Fruit fly (Drosophila melanogaster) whole organism, embryonic: ENCODE data around the gene Dlic.

Source experiments
- CG16815 ChIP-seq: fragments of 200-800 bp; sonication (Bioruptor generic); optimal IDR thresholded peaks from 3 replicates; lab custom pipeline; 2017; ENCODE audit warnings: missing biosample characterization, mild to moderate bottlenecking, missing genetic modification characterization
- CG3847 ChIP-seq: fragments of 200-800 bp; sonication (Bioruptor generic); IDR thresholded peaks from 2 replicates; pipeline ENCODE4 v1.3.6; 2022; ENCODE audit warnings: missing biosample characterization, missing genetic modification characterization
- CG8089 ChIP-seq: fragments of 200-800 bp; sonication (Bioruptor generic); optimal IDR thresholded peaks from 3 replicates; lab custom pipeline; 2016; ENCODE audit warnings: missing biosample characterization, missing genetic modification characterization
- aop ChIP-seq: fragments of 200-800 bp; sonication (Bioruptor generic); IDR thresholded peaks from 2 replicates; pipeline ENCODE4 v1.3.6; 2022; ENCODE audit warnings: missing biosample characterization, missing genetic modification characterization
- lola ChIP-seq, 3 experiments: fragments of >200 bp in 2 of 3; fragments of 200-800 bp in 1 of 3; sonication (Bioruptor generic) in 1 of 3; optimal IDR thresholded peaks; 2 replicates each; lab custom pipeline; 2017 to 2019; ENCODE audit warnings: missing biosample characterization in 3 of 3, missing genetic modification characterization in 3 of 3, mild to moderate bottlenecking in 1 of 3, moderate library complexity in 1 of 3
- psq ChIP-seq: fragments of 200-800 bp; sonication (Bioruptor generic); optimal IDR thresholded peaks from 2 replicates; lab custom pipeline; 2017; ENCODE audit warnings: missing biosample characterization, missing genetic modification characterization
- ttk ChIP-seq: fragments of 200-800 bp; sonication (Bioruptor generic); IDR thresholded peaks from 2 replicates; pipeline ENCODE4 v2.1.2; 2022; ENCODE audit warnings: missing biosample characterization, missing genetic modification characterization

- TF ChIP-seq psq (GFP tag; lab: Kevin White, UChicago) = no peak
- no peak for TF ChIP-seq CG3847 (GFP tag; lab: Robert Waterston, UW)
- no peak for TF ChIP-seq ttk (GFP tag; lab: Robert Waterston, UW)
- TF ChIP-seq CG8089 (GFP tag; lab: Kevin White, UChicago) = no peak
- no peak for TF ChIP-seq CG16815
- no peak for TF ChIP-seq aop
- no peak for TF ChIP-seq lola (GFP tag; optimal IDR thresholded peaks at IDR 0.05; lab: Kevin White, UChicago)
These were observed 28.4 kb downstream of the Dlic start, which contains the start of gene CG15200 for dm6 chrX:11182631-11183030.
